Worm (Caenorhabditis elegans) whole organism, L1 larva: ENCODE measurements around the gene Y51A2B.4.
"Not testable (repeated sequence)": the region's sequence is repeated elsewhere in the genome, so short reads cannot be mapped to it uniquely, and the experiment has no call there.

Experiments used
- C34B4.2 ChIP-seq: sonication (generic microtip); optimal IDR thresholded peaks from 2 replicates; lab custom pipeline; 2017; ENCODE audit warnings: mild to moderate bottlenecking, missing genetic modification characterization, missing compliant biosample characterization
- F16B12.6 ChIP-seq: fragments of 150-350 bp; optimal IDR thresholded peaks from 2 replicates; lab custom pipeline; 2014; ENCODE audit warnings: missing biosample characterization, missing genetic modification characterization
- ceh-63 ChIP-seq: fragments of 200-800 bp; sonication (Bioruptor generic); optimal IDR thresholded peaks from 2 replicates; lab custom pipeline; 2018; ENCODE audit warnings: mild to moderate bottlenecking, missing genetic modification characterization, missing compliant biosample characterization
- ceh-88 ChIP-seq: fragments of 200-800 bp; sonication (Bioruptor generic); IDR thresholded peaks from 2 replicates; pipeline ENCODE4 v1.3.6; 2022; ENCODE audit warnings: missing genetic modification characterization, missing compliant biosample characterization
- ces-1 ChIP-seq: fragments of 150-350 bp; optimal IDR thresholded peaks from 2 replicates; lab custom pipeline; 2014; ENCODE audit warnings: missing biosample characterization, missing genetic modification reagents, missing genetic modification characterization
- dsc-1 ChIP-seq: sonication (generic microtip); optimal IDR thresholded peaks from 2 replicates; lab custom pipeline; 2016; ENCODE audit warnings: mild to moderate bottlenecking, missing genetic modification characterization, missing compliant biosample characterization
- efl-1 ChIP-seq, 4 experiments: fragments of 150-350 bp; optimal IDR thresholded peaks in 3 of 4; peaks in 1 of 4; 1 replicate in 1 of 4; 2 replicates in 3 of 4; lab custom pipeline; 2014; ENCODE audit warnings: missing biosample characterization in 2 of 4, missing genetic modification characterization in 2 of 4, missing genetic modification reagents in 2 of 4
- egl-27 ChIP-seq, 2 experiments: fragments of 150-350 bp in 1 of 2; sonication (generic microtip); optimal IDR thresholded peaks; 3 replicates each; lab custom pipeline; 2017 to 2018; ENCODE audit warnings: missing biosample characterization in 2 of 2, missing genetic modification characterization in 2 of 2, missing genetic modification reagents in 2 of 2
- fkh-10 ChIP-seq: sonication (generic microtip); optimal IDR thresholded peaks from 2 replicates; lab custom pipeline; 2017; ENCODE audit warnings: missing biosample characterization, missing genetic modification reagents, missing genetic modification characterization
- fkh-4 ChIP-seq: sonication (generic microtip); optimal IDR thresholded peaks from 2 replicates; lab custom pipeline; 2016; ENCODE audit warnings: missing compliant biosample characterization, missing genetic modification characterization, borderline replicate concordance
- fkh-8 ChIP-seq: sonication (generic microtip); optimal IDR thresholded peaks from 2 replicates; lab custom pipeline; 2016; ENCODE audit warnings: mild to moderate bottlenecking, missing genetic modification characterization, missing compliant biosample characterization
- fos-1 ChIP-seq: fragments of 150-350 bp; optimal IDR thresholded peaks from 2 replicates; lab custom pipeline; 2014; ENCODE audit warnings: missing biosample characterization, missing genetic modification characterization
- hlh-17 ChIP-seq: fragments of 200-800 bp; sonication (Bioruptor generic); optimal IDR thresholded peaks from 2 replicates; lab custom pipeline; 2018; ENCODE audit warnings: missing genetic modification characterization, mild to moderate bottlenecking, missing compliant biosample characterization, moderate library complexity, borderline replicate concordance
- jun-1 ChIP-seq: fragments of 150-350 bp; optimal IDR thresholded peaks from 2 replicates; lab custom pipeline; 2014; ENCODE audit warnings: missing biosample characterization, missing genetic modification reagents, missing genetic modification characterization
- lin-35 ChIP-seq, 2 experiments: fragments of 150-350 bp; optimal IDR thresholded peaks; 2 replicates each; lab custom pipeline; 2014; ENCODE audit warnings: missing biosample characterization in 2 of 2, missing genetic modification characterization in 2 of 2, missing genetic modification reagents in 2 of 2
- lir-3 ChIP-seq: sonication (generic microtip); optimal IDR thresholded peaks from 2 replicates; lab custom pipeline; 2016; ENCODE audit warnings: mild to moderate bottlenecking, missing genetic modification characterization, moderate library complexity, missing compliant biosample characterization; ENCODE audit not compliant: poor library complexity
- lsy-2 ChIP-seq, 2 experiments: fragments of 150-350 bp; optimal IDR thresholded peaks; 2 replicates each; lab custom pipeline; 2014; ENCODE audit warnings: missing biosample characterization in 2 of 2, missing genetic modification characterization in 2 of 2
- mab-9 ChIP-seq: fragments of 200-800 bp; sonication (Bioruptor generic); IDR thresholded peaks from 2 replicates; pipeline ENCODE4 v1.3.6; 2022; ENCODE audit warnings: missing genetic modification reagents, missing genetic modification characterization, missing compliant biosample characterization
- mef-2 ChIP-seq: fragments of 150-350 bp; optimal IDR thresholded peaks from 2 replicates; lab custom pipeline; 2014; ENCODE audit warnings: missing biosample characterization, missing genetic modification characterization
- nhr-12 ChIP-seq: sonication (generic microtip); optimal IDR thresholded peaks from 2 replicates; lab custom pipeline; 2017; ENCODE audit warnings: missing biosample characterization, missing genetic modification characterization
- nhr-20 ChIP-seq: sonication (generic microtip); optimal IDR thresholded peaks from 2 replicates; lab custom pipeline; 2016; ENCODE audit warnings: mild to moderate bottlenecking, missing genetic modification characterization, missing compliant biosample characterization
- nhr-237 ChIP-seq: fragments of 150-350 bp; optimal IDR thresholded peaks from 2 replicates; lab custom pipeline; 2014; ENCODE audit warnings: missing biosample characterization, missing genetic modification characterization
- nhr-76 ChIP-seq: sonication (generic microtip); optimal IDR thresholded peaks from 2 replicates; lab custom pipeline; 2017; ENCODE audit warnings: missing biosample characterization, missing genetic modification characterization
- nhr-85 ChIP-seq: sonication (generic microtip); peaks from one replicate; lab custom pipeline; 2016; ENCODE audit warnings: missing genetic modification characterization, inconsistent platforms, missing compliant biosample characterization
- pag-3 ChIP-seq: sonication (generic microtip); optimal IDR thresholded peaks from 2 replicates; lab custom pipeline; 2017; ENCODE audit warnings: missing genetic modification characterization, mild to moderate bottlenecking, missing compliant biosample characterization, antibody characterized with exemption, borderline replicate concordance; ENCODE audit not compliant: insufficient read depth
- skn-1 ChIP-seq: fragments of 150-350 bp; optimal IDR thresholded peaks from 2 replicates; lab custom pipeline; 2014; ENCODE audit warnings: missing biosample characterization, missing genetic modification characterization
- snpc-4 ChIP-seq: fragments of 150-350 bp; optimal IDR thresholded peaks from 2 replicates; lab custom pipeline; 2014; ENCODE audit warnings: missing biosample characterization, missing genetic modification characterization
- sup-37 ChIP-seq: fragments of 200-800 bp; sonication (Bioruptor generic); optimal IDR thresholded peaks from 2 replicates; lab custom pipeline; 2018; ENCODE audit warnings: mild to moderate bottlenecking, missing genetic modification characterization, missing compliant biosample characterization
- swsn-7 ChIP-seq: sonication (generic microtip); optimal IDR thresholded peaks from 2 replicates; lab custom pipeline; 2016; ENCODE audit warnings: missing genetic modification characterization, missing compliant biosample characterization
- tlp-1 ChIP-seq: fragments of 150-350 bp; optimal IDR thresholded peaks from 2 replicates; lab custom pipeline; 2014; ENCODE audit warnings: missing biosample characterization, missing genetic modification characterization
- unc-30 ChIP-seq: sonication (generic microtip); optimal IDR thresholded peaks from 2 replicates; lab custom pipeline; 2017; ENCODE audit warnings: missing biosample characterization, missing genetic modification characterization
- unc-62 ChIP-seq: fragments of 150-350 bp; optimal IDR thresholded peaks from 2 replicates; lab custom pipeline; 2014; ENCODE audit warnings: missing biosample characterization, missing genetic modification reagents, missing genetic modification characterization

The Y51A2B.4 gene

ce11 chrV:18414051-18414450 lies 25.1 kb upstream of the Y51A2B.4 start, which contains the start of gene txt-8:
txt-8 (plus strand) TSS chrV:18414351.
- TF ChIP-seq fkh-4 (tag; lab: Kevin White, UChicago) (no peak), F16B12.6 (no peak), hlh-17 (GFP tag; lab: Kevin White, UChicago) (no peak)

DNA sequence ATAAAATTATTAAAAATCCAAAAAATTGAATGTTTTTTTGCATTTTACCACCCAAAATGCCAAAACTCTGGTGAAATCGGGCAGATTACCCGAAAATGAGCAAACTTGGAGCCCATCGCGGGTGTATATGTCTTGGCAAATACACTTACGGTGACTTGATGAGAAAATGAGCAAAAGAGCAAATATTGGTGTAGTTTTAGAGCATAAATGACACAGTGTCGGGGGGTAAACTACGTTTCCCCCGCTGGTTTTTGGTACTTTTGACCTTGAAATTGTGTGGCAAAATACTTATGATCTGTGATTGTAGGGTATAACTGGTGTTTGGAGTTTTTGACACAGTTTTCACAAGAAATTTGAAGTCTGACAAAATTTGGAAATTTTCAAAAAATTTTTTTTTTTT lies 23.9 kb upstream of the Y51A2B.4 start, which contains the start of gene ZK262.2:
Gene ZK262.2 (minus strand): TSS at position 101 of the 400 bp plus-strand sequence.
- TF ChIP-seq nhr-237 (tag; lab: Kevin White, UChicago) (no peak), mab-9 (no peak), dsc-1 (no peak), unc-30 (tag; lab: Kevin White, UChicago) (no peak), ces-1 (GFP tag; lab: Kevin White, UChicago) (no peak), tlp-1 (no peak), nhr-85 (tag; lab: Kevin White, UChicago) (no peak), skn-1 (tag; lab: Kevin White, UChicago) (no peak), pag-3 (tag; lab: Kevin White, UChicago) (no peak), egl-27 (tag; optimal IDR thresholded peaks at IDR 0.05; lab: Kevin White, UChicago) (no peak), nhr-20 (tag; lab: Kevin White, UChicago) (no peak), lin-35 (GFP tag; optimal IDR thresholded peaks at IDR 0.05; lab: Kevin White, UChicago) (no peak), fkh-8 (no peak), fkh-10 (no peak), ceh-88 (GFP tag; lab: Robert Waterston, UW) (no peak), lsy-2 (tag; optimal IDR thresholded peaks at IDR 0.05; lab: Kevin White, UChicago) (no peak)

- no peak for TF ChIP-seq nhr-12 (tag; lab: Kevin White, UChicago)
- no peak for TF ChIP-seq efl-1 (optimal IDR thresholded peaks at IDR 0.05; lab: Kevin White, UChicago)
- peak in 1 of 2 experiments; percentile 23 for TF ChIP-seq efl-1 (GFP tag; optimal IDR thresholded peaks at IDR 0.05 in 1 of 2; lab: Kevin White, UChicago)
- TF ChIP-seq fkh-8: no peak
- no peak for TF ChIP-seq snpc-4 (tag; lab: Kevin White, UChicago)
- TF ChIP-seq lin-35 (GFP tag; optimal IDR thresholded peaks at IDR 0.05; lab: Kevin White, UChicago): peak in 1 of 2 experiments; percentile 2
- TF ChIP-seq nhr-76 (tag; lab: Kevin White, UChicago): no peak
- no peak for TF ChIP-seq hlh-17 (GFP tag; lab: Kevin White, UChicago)
- no peak for TF ChIP-seq unc-30 (tag; lab: Kevin White, UChicago)
- no peak for TF ChIP-seq unc-62
These were observed 23.4 kb upstream of the Y51A2B.4 start for ce11 chrV:18412351-18412750.

DNA sequence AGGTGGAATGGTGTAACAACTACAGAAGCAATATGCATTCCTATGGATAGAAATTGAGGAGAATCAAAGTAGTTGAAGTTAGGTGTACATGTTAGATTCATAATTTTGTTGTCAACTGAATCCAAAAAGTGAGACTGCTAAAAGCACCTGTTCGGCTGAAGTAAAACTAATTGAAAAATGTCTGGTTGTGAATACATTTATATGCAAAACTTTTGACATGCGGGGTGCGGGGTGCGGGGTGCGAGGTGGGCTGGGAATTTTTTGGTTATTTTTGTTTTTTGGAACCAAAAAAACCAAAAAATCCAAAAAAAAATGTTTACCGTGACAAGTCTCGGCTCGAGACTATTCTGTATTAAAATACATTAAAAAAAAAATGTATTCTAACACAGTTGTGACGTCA lies 21.2 kb upstream of the Y51A2B.4 start, which contains the start of gene srh-207:
Gene srh-207 (minus strand): TSS at position 101 of the 400 bp plus-strand sequence.
- TF ChIP-seq ceh-88 (GFP tag; lab: Robert Waterston, UW) (no peak), fos-1 (tag; lab: Kevin White, UChicago) (no peak), jun-1 (tag; lab: Kevin White, UChicago) (no peak), mef-2 (no peak), unc-62 (no peak), C34B4.2 (tag; lab: Kevin White, UChicago) (no peak), swsn-7 (no peak), ceh-63 (GFP tag; lab: Kevin White, UChicago) (no peak), dsc-1 (no peak), egl-27 (tag; optimal IDR thresholded peaks at IDR 0.05; lab: Kevin White, UChicago) (no peak)

DNA sequence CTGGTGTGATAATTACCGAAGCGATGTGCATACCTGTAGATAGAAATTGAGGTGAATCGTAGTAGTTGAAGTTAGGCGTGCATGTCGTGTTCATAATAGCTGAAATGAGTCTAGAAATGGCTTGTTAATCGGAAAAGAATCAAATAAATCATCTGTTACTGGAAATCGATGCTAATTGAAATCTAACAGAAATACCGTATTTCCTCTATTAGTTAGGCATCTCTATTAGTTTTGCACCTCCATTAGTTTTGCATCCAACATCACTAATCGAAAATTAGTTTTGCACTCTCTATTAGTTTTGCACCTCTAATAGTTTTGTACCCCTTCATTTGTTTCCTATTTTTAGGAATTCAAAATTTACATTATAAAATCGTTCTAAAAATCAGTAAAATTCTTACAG lies 15.8 kb upstream of the Y51A2B.4 start, which contains the start of gene srh-209:
Gene srh-209 (minus strand): TSS at position 101 of the 400 bp plus-strand sequence.
- TF ChIP-seq C34B4.2 (tag; lab: Kevin White, UChicago); sup-37 (GFP tag; lab: Kevin White, UChicago); snpc-4 (tag; lab: Kevin White, UChicago): not testable (repeated sequence)

DNA sequence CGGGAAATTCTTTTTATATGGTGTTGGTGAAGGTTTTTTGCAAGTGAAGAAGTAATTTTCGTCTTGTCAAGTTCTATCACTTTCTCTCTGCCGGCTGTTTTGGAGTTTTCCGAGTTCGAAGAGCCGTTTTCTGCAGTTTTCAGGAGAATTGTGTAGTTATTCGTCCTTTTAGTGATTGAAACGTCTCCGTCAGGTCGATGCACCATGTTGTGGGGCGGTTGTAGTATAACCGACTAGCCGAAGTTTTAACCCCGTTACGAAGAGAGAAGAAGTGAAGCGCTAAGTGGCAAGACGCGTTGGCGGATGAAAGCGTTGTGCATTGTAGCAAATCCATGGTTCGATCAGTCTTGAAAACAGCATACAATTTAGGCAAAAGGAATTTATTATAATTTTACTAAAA lies 13.8 kb upstream of the Y51A2B.4 start:
- TF ChIP-seq lir-3 (no peak), efl-1 (optimal IDR thresholded peaks at IDR 0.05; lab: Kevin White, UChicago) (no peak), efl-1 (GFP tag; optimal IDR thresholded peaks at IDR 0.05 in 1 of 2; lab: Kevin White, UChicago) (peak in 1 of 2 experiments; percentile 90)
- TF ChIP-seq, all 84 proteins: peak for 1
